Worm (Caenorhabditis elegans) whole organism, late embryonic: ENCODE data around the gene asna-1.

ENCODE experiments used
- C38D4.7 ChIP-seq: fragments of 200-800 bp; sonication (Bioruptor generic); optimal IDR thresholded peaks from 2 replicates; lab custom pipeline; 2018; ENCODE audit warnings: mild to moderate bottlenecking, missing genetic modification characterization, moderate library complexity, missing compliant biosample characterization
- K02D7.2 ChIP-seq: sonication (generic microtip); optimal IDR thresholded peaks from 2 replicates; lab custom pipeline; 2017; ENCODE audit warnings: mild to moderate bottlenecking, missing genetic modification characterization, missing compliant biosample characterization
- Y22D7AL.16 ChIP-seq: sonication (generic microtip); optimal IDR thresholded peaks from 2 replicates; lab custom pipeline; 2016; ENCODE audit warnings: missing genetic modification characterization, missing compliant biosample characterization
- ahr-1 ChIP-seq: sonication (generic microtip); optimal IDR thresholded peaks from 2 replicates; lab custom pipeline; 2016; ENCODE audit warnings: missing genetic modification characterization, missing compliant biosample characterization
- ceh-14 ChIP-seq: sonication (generic microtip); optimal IDR thresholded peaks from 2 replicates; lab custom pipeline; 2016; ENCODE audit warnings: missing genotype, missing genetic modification characterization, missing compliant biosample characterization
- ceh-18 ChIP-seq: sonication (generic microtip); optimal IDR thresholded peaks from 2 replicates; lab custom pipeline; 2016; ENCODE audit warnings: missing genetic modification characterization, missing compliant biosample characterization
- ceh-19 ChIP-seq: fragments of 200-800 bp; sonication (Bioruptor generic); optimal IDR thresholded peaks from 2 replicates; lab custom pipeline; 2018; ENCODE audit warnings: mild to moderate bottlenecking, missing genetic modification characterization, missing compliant biosample characterization
- ceh-22 ChIP-seq: sonication (generic microtip); optimal IDR thresholded peaks from 2 replicates; lab custom pipeline; 2017; ENCODE audit warnings: missing biosample characterization, missing genetic modification characterization
- ceh-31 ChIP-seq: sonication (generic microtip); optimal IDR thresholded peaks from 2 replicates; lab custom pipeline; 2016; ENCODE audit warnings: missing genetic modification characterization, missing compliant biosample characterization
- ceh-34 ChIP-seq: sonication (generic microtip); optimal IDR thresholded peaks from 2 replicates; lab custom pipeline; 2016; ENCODE audit warnings: mild to moderate bottlenecking, missing genetic modification characterization, missing compliant biosample characterization
- ceh-45 ChIP-seq: fragments of 200-800 bp; sonication (Bioruptor generic); IDR thresholded peaks from 2 replicates; pipeline ENCODE4 v1.3.6; 2022; ENCODE audit warnings: missing genetic modification reagents, missing genetic modification characterization, missing compliant biosample characterization
- ceh-48 ChIP-seq: sonication (generic microtip); optimal IDR thresholded peaks from 2 replicates; lab custom pipeline; 2016; ENCODE audit warnings: missing genetic modification characterization, inconsistent platforms, missing compliant biosample characterization
- che-1 ChIP-seq: sonication (generic microtip); optimal IDR thresholded peaks from 2 replicates; lab custom pipeline; 2016; ENCODE audit warnings: mild to moderate bottlenecking, missing genetic modification characterization, missing compliant biosample characterization
- dve-1 ChIP-seq: sonication (generic microtip); optimal IDR thresholded peaks from 2 replicates; lab custom pipeline; 2017; ENCODE audit warnings: antibody characterized with exemption, mild to moderate bottlenecking, missing genetic modification characterization, missing compliant biosample characterization
- elt-2 ChIP-seq: sonication (generic microtip); optimal IDR thresholded peaks from 2 replicates; lab custom pipeline; 2016; ENCODE audit warnings: missing genetic modification reagents, missing genetic modification characterization, missing compliant biosample characterization
- elt-4 ChIP-seq: sonication (generic microtip); optimal IDR thresholded peaks from 2 replicates; lab custom pipeline; 2016; ENCODE audit warnings: missing genetic modification characterization, missing compliant biosample characterization
- fax-1 ChIP-seq: sonication (generic microtip); optimal IDR thresholded peaks from 2 replicates; lab custom pipeline; 2016; ENCODE audit warnings: missing genotype, missing genetic modification characterization, missing compliant biosample characterization
- fkh-10 ChIP-seq: fragments of 150-350 bp; optimal IDR thresholded peaks from 2 replicates; lab custom pipeline; 2014; ENCODE audit warnings: missing biosample characterization, missing genetic modification reagents, missing genetic modification characterization
- gmeb-2 ChIP-seq: sonication (generic microtip); optimal IDR thresholded peaks from 2 replicates; lab custom pipeline; 2016; ENCODE audit warnings: missing genetic modification characterization, inconsistent platforms, missing compliant biosample characterization
- hlh-15 ChIP-seq: sonication (generic microtip); optimal IDR thresholded peaks from 2 replicates; lab custom pipeline; 2016; ENCODE audit warnings: missing genetic modification characterization, missing compliant biosample characterization
- hlh-30 ChIP-seq: sonication (generic microtip); optimal IDR thresholded peaks from 2 replicates; lab custom pipeline; 2017; ENCODE audit warnings: antibody characterized with exemption, missing genetic modification characterization, missing compliant biosample characterization; ENCODE audit not compliant: insufficient read depth
- hlh-6 ChIP-seq: sonication (generic microtip); optimal IDR thresholded peaks from 2 replicates; lab custom pipeline; 2016; ENCODE audit warnings: missing genotype, missing genetic modification characterization, missing compliant biosample characterization
- lin-11 ChIP-seq: fragments of 200-800 bp; sonication (Bioruptor generic); optimal IDR thresholded peaks from 2 replicates; lab custom pipeline; 2018; ENCODE audit warnings: mild to moderate bottlenecking, missing genetic modification characterization, missing compliant biosample characterization
- mec-3 ChIP-seq: sonication (generic microtip); optimal IDR thresholded peaks from 2 replicates; lab custom pipeline; 2016; ENCODE audit warnings: borderline replicate concordance, missing genetic modification characterization, missing compliant biosample characterization
- nfya-1 ChIP-seq: sonication (generic microtip); optimal IDR thresholded peaks from 2 replicates; lab custom pipeline; 2017; ENCODE audit warnings: missing genetic modification characterization, mild to moderate bottlenecking, missing compliant biosample characterization, antibody characterized with exemption, moderate library complexity
- nhr-11 ChIP-seq: fragments of 150-350 bp; optimal IDR thresholded peaks from 2 replicates; lab custom pipeline; 2014; ENCODE audit warnings: missing biosample characterization, missing genetic modification characterization
- nhr-232 ChIP-seq: sonication (generic microtip); optimal IDR thresholded peaks from 2 replicates; lab custom pipeline; 2016; ENCODE audit warnings: missing genetic modification characterization, missing compliant biosample characterization
- npax-4 ChIP-seq: sonication (generic microtip); optimal IDR thresholded peaks from 2 replicates; lab custom pipeline; 2016; ENCODE audit warnings: missing genetic modification characterization, missing compliant biosample characterization
- pag-3 ChIP-seq: sonication (generic microtip); optimal IDR thresholded peaks from 2 replicates; lab custom pipeline; 2016; ENCODE audit warnings: missing compliant biosample characterization, missing genetic modification characterization, borderline replicate concordance
- pha-4 ChIP-seq: fragments of 150-350 bp; optimal IDR thresholded peaks from 2 replicates; lab custom pipeline; 2018; ENCODE audit warnings: missing biosample characterization, missing genetic modification reagents, missing genetic modification characterization
- pqm-1 ChIP-seq: sonication (generic microtip); optimal IDR thresholded peaks from 2 replicates; lab custom pipeline; 2016; ENCODE audit warnings: missing genetic modification characterization, missing compliant biosample characterization
- pros-1 ChIP-seq: fragments of 150-350 bp; optimal IDR thresholded peaks from 2 replicates; lab custom pipeline; 2014; ENCODE audit warnings: missing biosample characterization, missing genetic modification reagents, missing genetic modification characterization
- rnt-1 ChIP-seq: sonication (generic microtip); optimal IDR thresholded peaks from 2 replicates; lab custom pipeline; 2016; ENCODE audit warnings: missing genetic modification characterization, missing compliant biosample characterization
- sdc-2 ChIP-seq: sonication (generic microtip); optimal IDR thresholded peaks from 2 replicates; lab custom pipeline; 2016; ENCODE audit warnings: missing genotype, missing genetic modification characterization, missing compliant biosample characterization
- sox-4 ChIP-seq: sonication (generic microtip); optimal IDR thresholded peaks from 2 replicates; lab custom pipeline; 2017; ENCODE audit warnings: mild to moderate bottlenecking, missing genetic modification characterization, inconsistent platforms, missing compliant biosample characterization
- tbx-2 ChIP-seq: sonication (generic microtip); optimal IDR thresholded peaks from 2 replicates; lab custom pipeline; 2016; ENCODE audit warnings: missing genetic modification characterization, missing compliant biosample characterization
- ttx-3 ChIP-seq: sonication (generic microtip); optimal IDR thresholded peaks from 2 replicates; lab custom pipeline; 2016; ENCODE audit warnings: missing genetic modification reagents, missing genetic modification characterization, missing compliant biosample characterization
- unc-3 ChIP-seq, 2 experiments: fragments of 200-800 bp in 1 of 2; sonication (Bioruptor generic) in 1 of 2; sonication (generic microtip) in 1 of 2; conservative IDR thresholded peaks in 1 of 2; optimal IDR thresholded peaks in 1 of 2; 2 replicates each; pipeline versions ENCODE4 v1.3.6 to Lab custom; 2016 to 2022; ENCODE audit warnings: missing compliant biosample characterization in 2 of 2, missing genetic modification characterization in 2 of 2, missing genetic modification reagents in 1 of 2
- unc-42 ChIP-seq: sonication (generic microtip); optimal IDR thresholded peaks from 2 replicates; lab custom pipeline; 2016; ENCODE audit warnings: missing genotype, missing genetic modification characterization, missing compliant biosample characterization
- unc-55 ChIP-seq: sonication (generic microtip); optimal IDR thresholded peaks from 2 replicates; lab custom pipeline; 2017; ENCODE audit warnings: missing biosample characterization, missing genetic modification reagents, missing genetic modification characterization

The asna-1 gene

ce11 chrIII:8887184-8887801 is 7.6 kb upstream of the asna-1 start, which contains the start of gene famh-136:
famh-136 (plus strand) TSS chrIII:8887751.
- TF ChIP-seq tbx-2 (tag; lab: Kevin White, UChicago) = peak; percentile 36
- TF ChIP-seq mec-3 (tag; lab: Kevin White, UChicago) = no peak
- TF ChIP-seq fax-1 (tag; lab: Kevin White, UChicago) = peak; percentile 7
- TF ChIP-seq sox-4 (tag; lab: Kevin White, UChicago) = peak; percentile 57
- peak; percentile 26 for TF ChIP-seq lin-11 (tag; lab: Kevin White, UChicago)
- TF ChIP-seq ceh-14 (tag; lab: Kevin White, UChicago) = peak; percentile 78
- TF ChIP-seq ahr-1 (tag; lab: Kevin White, UChicago) = peak; percentile 39
- peak; percentile 17 for TF ChIP-seq ceh-48 (tag; lab: Kevin White, UChicago)
- TF ChIP-seq ceh-19 (GFP tag; lab: Kevin White, UChicago) = no peak
- TF ChIP-seq unc-55 = peak; percentile 44
- no peak for TF ChIP-seq nhr-11 (tag; lab: Kevin White, UChicago)
- no peak for TF ChIP-seq che-1 (tag; lab: Kevin White, UChicago)
- TF ChIP-seq elt-2 (tag; lab: Kevin White, UChicago) = peak; percentile 75
- TF ChIP-seq unc-3 (GFP tag; conservative IDR thresholded peaks at IDR 0.05; lab: Robert Waterston, UW) = 0 out of 2 replicates have a peak, but pooled peaks have one; percentile 31
- no peak for TF ChIP-seq unc-3 (tag; optimal IDR thresholded peaks at IDR 0.05; lab: Kevin White, UChicago)
- peak; percentile 59 for TF ChIP-seq nfya-1
- TF ChIP-seq ceh-45 (GFP tag; lab: Robert Waterston, UW) = 0 out of 2 replicates have a peak, but pooled peaks have one; percentile 31
- TF ChIP-seq ceh-31 (tag; lab: Kevin White, UChicago) = peak; percentile 20
- TF ChIP-seq gmeb-2 = peak; percentile 35
- TF ChIP-seq C38D4.7 = no peak
- peak; percentile 39 for TF ChIP-seq nhr-232 (tag; lab: Kevin White, UChicago)
- peak; percentile 35 for TF ChIP-seq pqm-1
- peak; percentile 29 for TF ChIP-seq ceh-18
- no peak for TF ChIP-seq elt-4 (tag; lab: Kevin White, UChicago)
- peak; percentile 9 for TF ChIP-seq K02D7.2
- peak; percentile 39 for TF ChIP-seq dve-1
- TF ChIP-seq sdc-2 = peak; percentile 17
- peak; percentile 65 for TF ChIP-seq unc-42 (tag; lab: Kevin White, UChicago)
- peak; percentile 26 for TF ChIP-seq ttx-3 (tag; lab: Kevin White, UChicago)

ce11 chrIII:8888956-8889355 is 5.9 kb upstream of the asna-1 start, which contains the start of gene ZK637.14:
ZK637.14 (minus strand) TSS chrIII:8889156.
- TF ChIP-seq nfya-1 (peak; percentile 39), hlh-6 (tag; lab: Kevin White, UChicago) (no peak), unc-3 (GFP tag; conservative IDR thresholded peaks at IDR 0.05; lab: Robert Waterston, UW) (no peak), unc-3 (tag; optimal IDR thresholded peaks at IDR 0.05; lab: Kevin White, UChicago) (no peak), fkh-10 (GFP tag; lab: Kevin White, UChicago) (no peak), npax-4 (tag; lab: Kevin White, UChicago) (no peak), fax-1 (tag; lab: Kevin White, UChicago) (no peak), elt-2 (tag; lab: Kevin White, UChicago) (no peak), pha-4 (no peak), hlh-30 (tag; lab: Kevin White, UChicago) (peak; percentile 91), ceh-31 (tag; lab: Kevin White, UChicago) (peak; percentile 3), pag-3 (tag; lab: Kevin White, UChicago) (no peak), dve-1 (no peak), hlh-15 (tag; lab: Kevin White, UChicago) (no peak), ceh-45 (GFP tag; lab: Robert Waterston, UW) (no peak), unc-42 (tag; lab: Kevin White, UChicago) (peak; percentile 60), unc-55 (peak; percentile 35)
- TF ChIP-seq, all 69 proteins: peak for 5

DNA sequence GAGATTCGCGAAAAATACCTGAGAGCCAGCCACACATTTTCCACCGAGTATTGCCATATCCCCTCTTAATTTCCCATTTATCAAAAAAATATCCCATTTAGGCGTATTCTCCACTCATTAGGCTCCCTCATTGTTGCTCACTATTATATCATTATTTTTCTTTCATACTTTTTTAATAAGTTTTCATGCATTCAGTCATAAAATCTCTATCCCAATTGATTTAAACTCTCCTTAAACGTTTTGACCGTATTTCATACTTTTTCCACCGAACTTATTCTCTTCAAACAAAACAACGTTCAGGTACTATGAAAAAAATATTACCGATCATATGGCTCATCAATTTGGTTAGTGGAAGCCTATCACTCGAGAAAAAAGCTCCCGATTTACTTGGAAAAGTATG is 5.0 kb upstream of the asna-1 start, which contains the start of gene lnkn-1:
Gene lnkn-1, plus strand, starts transcription at position 301 of the 400 bp plus-strand sequence.
- no peak for TF ChIP-seq K02D7.2
- TF ChIP-seq ceh-22 (tag; lab: Kevin White, UChicago) = no peak
- TF ChIP-seq hlh-15 (tag; lab: Kevin White, UChicago) = no peak
- TF ChIP-seq ceh-31 (tag; lab: Kevin White, UChicago) = no peak
- no peak for TF ChIP-seq sdc-2
- no peak for TF ChIP-seq unc-3 (GFP tag; conservative IDR thresholded peaks at IDR 0.05; lab: Robert Waterston, UW)
- TF ChIP-seq unc-3 (tag; optimal IDR thresholded peaks at IDR 0.05; lab: Kevin White, UChicago) = no peak
- TF ChIP-seq che-1 (tag; lab: Kevin White, UChicago) = no peak
- TF ChIP-seq pros-1 (tag; lab: Kevin White, UChicago) = no peak
- no peak for TF ChIP-seq ceh-34
- no peak for TF ChIP-seq Y22D7AL.16
- TF ChIP-seq rnt-1 = no peak
- TF ChIP-seq ceh-48 (tag; lab: Kevin White, UChicago) = no peak
- TF ChIP-seq gmeb-2 = no peak
- TF ChIP-seq fkh-10 (GFP tag; lab: Kevin White, UChicago) = no peak
- no peak for TF ChIP-seq ceh-14 (tag; lab: Kevin White, UChicago)
